Worm (Caenorhabditis elegans): Measurements from ENCODE around the gene acl-5.

Gene acl-5

DNA sequence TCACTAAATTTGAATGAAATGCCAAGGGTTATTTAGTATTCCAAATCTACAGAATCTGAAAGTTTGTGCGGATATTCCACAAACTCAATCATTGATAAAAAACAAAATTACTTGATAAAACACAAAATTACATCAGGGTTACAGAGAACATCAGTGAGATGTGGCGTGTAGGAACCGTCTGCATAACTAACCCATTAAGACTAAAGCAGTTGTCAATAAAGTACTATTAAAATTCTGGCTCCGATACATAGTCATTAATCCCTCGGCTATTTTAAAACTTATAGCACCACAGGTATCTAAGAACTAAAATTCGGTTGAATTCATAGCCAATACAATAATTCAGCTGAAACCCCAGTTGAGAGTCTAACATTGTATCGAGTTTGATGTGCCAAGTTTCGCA, 11.5 kb upstream of the acl-5 start:
- TF ChIP-seq tab-1 (GFP tag; IDR thresholded peaks at IDR 0.05) (no peak), ztf-29 (GFP tag; IDR thresholded peaks at IDR 0.05) (no peak), flt-1 (GFP tag; IDR thresholded peaks at IDR 0.05) (no peak), ztf-23 (GFP tag; IDR thresholded peaks at IDR 0.05) (no peak), cog-1 (tag; optimal IDR thresholded peaks at IDR 0.05) (no peak), med-1 (GFP tag; optimal IDR thresholded peaks at IDR 0.05; ENCODE audit: insufficient read depth) (no peak), T22C8.4 (GFP tag; IDR thresholded peaks at IDR 0.05) (no peak), ref-1 (GFP tag; conservative IDR thresholded peaks at IDR 0.05) (no peak), klf-2 (GFP tag; conservative IDR thresholded peaks at IDR 0.05) (no peak)

DNA sequence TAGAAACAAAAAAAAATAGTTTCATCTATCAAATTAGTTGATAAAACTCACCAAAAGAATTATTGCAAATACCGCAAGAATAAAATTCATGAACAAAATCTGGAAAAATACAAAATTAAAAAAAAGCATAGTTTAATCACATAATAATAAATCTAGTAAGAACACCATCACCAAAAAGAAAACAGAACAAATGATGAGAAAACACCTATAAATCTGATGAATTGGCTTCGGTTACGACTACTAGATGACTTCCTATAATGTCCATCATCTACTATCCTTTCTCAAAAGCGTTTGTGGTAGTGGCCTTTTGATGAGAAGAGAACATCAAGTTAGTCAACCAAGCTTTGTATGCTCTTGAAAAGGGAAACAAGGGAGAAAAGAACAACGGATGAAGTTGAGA, 10.8 kb upstream of the acl-5 start, which contains the start of gene cut-5:
cut-5 (minus strand) TSS at position 101 of the 400 bp plus-strand sequence.
- no peak for TF ChIP-seq klf-2 (GFP tag; conservative IDR thresholded peaks at IDR 0.05)
- TF ChIP-seq ref-1 (GFP tag; conservative IDR thresholded peaks at IDR 0.05), result no peak
- TF ChIP-seq ztf-29 (GFP tag; IDR thresholded peaks at IDR 0.05), result no peak
- no peak for TF ChIP-seq flt-1 (GFP tag; IDR thresholded peaks at IDR 0.05)
- TF ChIP-seq cog-1 (tag; optimal IDR thresholded peaks at IDR 0.05), result no peak
- TF ChIP-seq T22C8.4 (GFP tag; IDR thresholded peaks at IDR 0.05), result no peak
- TF ChIP-seq tab-1 (GFP tag; IDR thresholded peaks at IDR 0.05), result no peak
- TF ChIP-seq med-1 (GFP tag; optimal IDR thresholded peaks at IDR 0.05; ENCODE audit: insufficient read depth), result no peak
- TF ChIP-seq ztf-23 (GFP tag; IDR thresholded peaks at IDR 0.05), result no peak

ce11 chrX:10336592-10336991, 9.3 kb upstream of the acl-5 start:
- TF ChIP-seq tab-1 (GFP tag; IDR thresholded peaks at IDR 0.05) (no peak), ztf-23 (GFP tag; IDR thresholded peaks at IDR 0.05) (0 out of 2 replicates have a peak, but pooled peaks have one; percentile 45)

DNA sequence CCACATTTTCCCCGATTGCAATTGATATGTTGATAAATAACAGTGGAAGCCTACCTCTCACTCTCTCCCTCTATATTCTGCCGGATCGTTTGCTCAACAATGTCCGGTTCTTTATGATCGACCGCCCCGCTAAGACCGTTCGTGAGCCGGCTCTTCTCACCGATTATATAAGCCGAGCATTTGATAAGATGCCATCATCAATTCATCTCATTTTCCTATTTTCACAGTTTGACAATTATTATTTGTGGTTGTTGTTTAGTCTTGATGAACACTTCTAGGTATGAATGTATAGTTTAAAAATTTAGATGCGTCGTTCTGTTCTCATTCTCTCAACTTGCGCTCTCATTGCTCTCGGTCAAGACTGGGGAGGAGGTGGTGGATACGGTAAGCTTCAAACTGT, 8.9 kb upstream of the acl-5 start, which contains the start of gene idpa-3:
idpa-3 (plus strand) TSS at position 301 of the 400 bp plus-strand sequence.
- TF ChIP-seq ztf-29 (GFP tag; IDR thresholded peaks at IDR 0.05), result no peak
- no peak for TF ChIP-seq ref-1 (GFP tag; conservative IDR thresholded peaks at IDR 0.05)
- TF ChIP-seq T22C8.4 (GFP tag; IDR thresholded peaks at IDR 0.05), result no peak
- TF ChIP-seq klf-2 (GFP tag; conservative IDR thresholded peaks at IDR 0.05), result no peak
- no peak for TF ChIP-seq ztf-23 (GFP tag; IDR thresholded peaks at IDR 0.05)
- TF ChIP-seq cog-1 (tag; optimal IDR thresholded peaks at IDR 0.05), result no peak
- no peak for TF ChIP-seq flt-1 (GFP tag; IDR thresholded peaks at IDR 0.05)

ce11 chrX:10333301-10333854, 6.1 kb upstream of the acl-5 start, which contains the start of gene R07E3.4:
TSS of gene R07E3.4 (minus strand) at chrX:10333351.
- TF ChIP-seq cog-1 (tag; optimal IDR thresholded peaks at IDR 0.05) (no peak), T22C8.4 (GFP tag; IDR thresholded peaks at IDR 0.05) (no peak), ztf-29 (GFP tag; IDR thresholded peaks at IDR 0.05) (no peak), ref-1 (GFP tag; conservative IDR thresholded peaks at IDR 0.05) (no peak), klf-2 (GFP tag; conservative IDR thresholded peaks at IDR 0.05) (no peak), med-1 (GFP tag; optimal IDR thresholded peaks at IDR 0.05; ENCODE audit: insufficient read depth) (no peak), flt-1 (GFP tag; IDR thresholded peaks at IDR 0.05) (no peak), tab-1 (GFP tag; IDR thresholded peaks at IDR 0.05) (no peak), ztf-23 (GFP tag; IDR thresholded peaks at IDR 0.05) (no peak)

- TF ChIP-seq cog-1 (tag; optimal IDR thresholded peaks at IDR 0.05) (peak; percentile 20), ztf-29 (GFP tag; IDR thresholded peaks at IDR 0.05) (no peak)
Observed at ce11 chrX:10332035-10332614, 4.9 kb upstream of the acl-5 start.

ce11 chrX:10321401-10321800, 5.9 kb downstream of the acl-5 start:
- TF ChIP-seq cog-1 (tag; optimal IDR thresholded peaks at IDR 0.05), result no peak
- no peak for TF ChIP-seq klf-2 (GFP tag; conservative IDR thresholded peaks at IDR 0.05)
- TF ChIP-seq ztf-29 (GFP tag; IDR thresholded peaks at IDR 0.05), result no peak
- TF ChIP-seq med-1 (GFP tag; optimal IDR thresholded peaks at IDR 0.05; ENCODE audit: insufficient read depth), result no peak
- no peak for TF ChIP-seq ref-1 (GFP tag; conservative IDR thresholded peaks at IDR 0.05)
- no peak for TF ChIP-seq flt-1 (GFP tag; IDR thresholded peaks at IDR 0.05)
- TF ChIP-seq T22C8.4 (GFP tag; IDR thresholded peaks at IDR 0.05), result no peak
- TF ChIP-seq tab-1 (GFP tag; IDR thresholded peaks at IDR 0.05), result no peak
- no peak for TF ChIP-seq ztf-23 (GFP tag; IDR thresholded peaks at IDR 0.05)

ce11 chrX:10319653-10320052, 7.6 kb downstream of the acl-5 start:
- TF ChIP-seq ztf-29 (GFP tag; IDR thresholded peaks at IDR 0.05), result no peak
- TF ChIP-seq med-1 (GFP tag; optimal IDR thresholded peaks at IDR 0.05; ENCODE audit: insufficient read depth), result no peak
- TF ChIP-seq flt-1 (GFP tag; IDR thresholded peaks at IDR 0.05), result no peak
- no peak for TF ChIP-seq klf-2 (GFP tag; conservative IDR thresholded peaks at IDR 0.05)
- TF ChIP-seq tab-1 (GFP tag; IDR thresholded peaks at IDR 0.05), result no peak
- TF ChIP-seq ref-1 (GFP tag; conservative IDR thresholded peaks at IDR 0.05), result no peak
- no peak for TF ChIP-seq ztf-23 (GFP tag; IDR thresholded peaks at IDR 0.05)
- no peak for TF ChIP-seq cog-1 (tag; optimal IDR thresholded peaks at IDR 0.05)
- no peak for TF ChIP-seq T22C8.4 (GFP tag; IDR thresholded peaks at IDR 0.05)

ce11 chrX:10318437-10318836, 8.8 kb downstream of the acl-5 start:
- TF ChIP-seq cog-1 (tag; optimal IDR thresholded peaks at IDR 0.05) (no peak), med-1 (GFP tag; optimal IDR thresholded peaks at IDR 0.05; ENCODE audit: insufficient read depth) (no peak), ztf-29 (GFP tag; IDR thresholded peaks at IDR 0.05) (no peak), ref-1 (GFP tag; conservative IDR thresholded peaks at IDR 0.05) (no peak), tab-1 (GFP tag; IDR thresholded peaks at IDR 0.05) (no peak), flt-1 (GFP tag; IDR thresholded peaks at IDR 0.05) (no peak), T22C8.4 (GFP tag; IDR thresholded peaks at IDR 0.05) (no peak), klf-2 (GFP tag; conservative IDR thresholded peaks at IDR 0.05) (no peak), ztf-23 (GFP tag; IDR thresholded peaks at IDR 0.05) (no peak)

- TF ChIP-seq flt-1 (GFP tag; IDR thresholded peaks at IDR 0.05), result no peak
- no peak for TF ChIP-seq ztf-29 (GFP tag; IDR thresholded peaks at IDR 0.05)
- TF ChIP-seq klf-2 (GFP tag; conservative IDR thresholded peaks at IDR 0.05), result no peak
- no peak for TF ChIP-seq ztf-23 (GFP tag; IDR thresholded peaks at IDR 0.05)
- TF ChIP-seq cog-1 (tag; optimal IDR thresholded peaks at IDR 0.05), result no peak
- no peak for TF ChIP-seq tab-1 (GFP tag; IDR thresholded peaks at IDR 0.05)
- TF ChIP-seq ref-1 (GFP tag; conservative IDR thresholded peaks at IDR 0.05), result no peak
- no peak for TF ChIP-seq med-1 (GFP tag; optimal IDR thresholded peaks at IDR 0.05; ENCODE audit: insufficient read depth)
- no peak for TF ChIP-seq T22C8.4 (GFP tag; IDR thresholded peaks at IDR 0.05)
Observed at ce11 chrX:10317565-10317964, 9.7 kb downstream of the acl-5 start, which contains the start of gene R07E3.6. TSS of gene R07E3.6 (plus strand) at chrX:10317722.
